Worm (Caenorhabditis elegans): ENCODE measurements around the gene F40G9.14.

Gene F40G9.14

ce11 chrIII:191803-192202 is 14.2 kb upstream of the F40G9.14 start, which contains the start of gene sec-20:
sec-20 (plus strand) TSS chrIII:192103.
- TF ChIP-seq unc-120 (tag; optimal IDR thresholded peaks at IDR 0.05; ENCODE audit: poor library complexity, severe bottlenecking) (no peak), tbx-8 (GFP tag; optimal IDR thresholded peaks at IDR 0.05) (no peak), lsy-2 (tag; optimal IDR thresholded peaks at IDR 0.05) (no peak), bed-3 (GFP tag; optimal IDR thresholded peaks at IDR 0.05) (no peak), mep-1 (tag; optimal IDR thresholded peaks at IDR 0.05) (no peak), ztf-11 (tag; optimal IDR thresholded peaks at IDR 0.05) (no peak), snpc-4 (tag; optimal IDR thresholded peaks at IDR 0.05) (no peak), ham-2 (GFP tag; optimal IDR thresholded peaks at IDR 0.05) (no peak)

- TF ChIP-seq sptf-1 (tag; optimal IDR thresholded peaks at IDR 0.05) (no peak), M03D4.4 (tag; optimal IDR thresholded peaks at IDR 0.05) (no peak), unc-62 (GFP tag; optimal IDR thresholded peaks at IDR 0.05) (no peak), unc-39 (tag; optimal IDR thresholded peaks at IDR 0.05) (no peak), elt-1 (tag; optimal IDR thresholded peaks at IDR 0.05; ENCODE audit: borderline replicate concordance, insufficient read depth) (no peak)
These were observed 13.1 kb upstream of the F40G9.14 start, which contains the start of gene cox-17 for ce11 chrIII:190686-191085. cox-17 (plus strand) TSS chrIII:190986.

ce11 chrIII:189280-189679 is 11.7 kb upstream of the F40G9.14 start:
- TF ChIP-seq elt-1 (tag; optimal IDR thresholded peaks at IDR 0.05; ENCODE audit: borderline replicate concordance, insufficient read depth) (no peak), unc-120 (tag; optimal IDR thresholded peaks at IDR 0.05; ENCODE audit: poor library complexity, severe bottlenecking) (no peak), nhr-237 (tag; optimal IDR thresholded peaks at IDR 0.05) (no peak), lin-13 (tag; optimal IDR thresholded peaks at IDR 0.05) (no peak), mep-1 (tag; optimal IDR thresholded peaks at IDR 0.05) (no peak), ces-1 (GFP tag; optimal IDR thresholded peaks at IDR 0.05) (no peak)

- peak; percentile 2 for TF ChIP-seq ces-1 (GFP tag; optimal IDR thresholded peaks at IDR 0.05)
- peak; percentile 41 for TF ChIP-seq ceh-39 (tag; optimal IDR thresholded peaks at IDR 0.05)
- no peak for TF ChIP-seq nhr-2 (tag; optimal IDR thresholded peaks at IDR 0.05)
- peak; percentile 31 for TF ChIP-seq nhr-237 (tag; optimal IDR thresholded peaks at IDR 0.05)
These were observed 10.8 kb upstream of the F40G9.14 start, which contains the start of gene ubc-20 for ce11 chrIII:188426-188888. ubc-20 (plus strand) TSS chrIII:188838.

ce11 chrIII:187829-188228 is 10.2 kb upstream of the F40G9.14 start, which contains the start of gene mxl-2:
mxl-2 (minus strand) TSS chrIII:188131.
- TF ChIP-seq bed-3 (GFP tag; optimal IDR thresholded peaks at IDR 0.05) = no peak
- TF ChIP-seq mab-5 (tag; optimal IDR thresholded peaks at IDR 0.05) = no peak
- TF ChIP-seq ceh-43 (GFP tag; optimal IDR thresholded peaks at IDR 0.05) = no peak
- no peak for TF ChIP-seq nhr-76 (tag; optimal IDR thresholded peaks at IDR 0.05)
- no peak for TF ChIP-seq cnd-1 (tag; optimal IDR thresholded peaks at IDR 0.05)
- TF ChIP-seq nhr-237 (tag; optimal IDR thresholded peaks at IDR 0.05) = no peak
- no peak for TF ChIP-seq flh-1 (GFP tag; optimal IDR thresholded peaks at IDR 0.05)
- no peak for TF ChIP-seq lin-32 (GFP tag; optimal IDR thresholded peaks at IDR 0.05)
- no peak for TF ChIP-seq lin-13 (tag; optimal IDR thresholded peaks at IDR 0.05)
- no peak for TF ChIP-seq nhr-28 (tag; optimal IDR thresholded peaks at IDR 0.05)
- TF ChIP-seq sptf-1 (tag; optimal IDR thresholded peaks at IDR 0.05) = no peak
- no peak for TF ChIP-seq ceh-83 (GFP tag; optimal IDR thresholded peaks at IDR 0.05)
- TF ChIP-seq lsy-2 (tag; optimal IDR thresholded peaks at IDR 0.05) = no peak
- TF ChIP-seq ceh-39 (tag; optimal IDR thresholded peaks at IDR 0.05) = no peak
- TF ChIP-seq ham-2 (GFP tag; optimal IDR thresholded peaks at IDR 0.05) = no peak
- TF ChIP-seq nhr-12 (tag; optimal IDR thresholded peaks at IDR 0.05) = no peak
- no peak for TF ChIP-seq snpc-4 (tag; optimal IDR thresholded peaks at IDR 0.05)
- no peak for TF ChIP-seq drap-1 (GFP tag; optimal IDR thresholded peaks at IDR 0.05)
- no peak for TF ChIP-seq ztf-11 (tag; optimal IDR thresholded peaks at IDR 0.05)
- no peak for TF ChIP-seq unc-62 (GFP tag; optimal IDR thresholded peaks at IDR 0.05)

ce11 chrIII:184335-184734 is 6.7 kb upstream of the F40G9.14 start:
- TF ChIP-seq elt-1 (tag; optimal IDR thresholded peaks at IDR 0.05; ENCODE audit: borderline replicate concordance, insufficient read depth) (no peak), zip-8 (tag; optimal IDR thresholded peaks at IDR 0.05) (peak; percentile 83)
